Worm (Caenorhabditis elegans) whole organism, L4/young adult: ENCODE data around the gene Y39A1A.3.

Experiments
- W03F9.2 ChIP-seq: fragments of 150-350 bp; optimal IDR thresholded peaks from 2 replicates; lab custom pipeline; 2014; ENCODE audit warnings: missing biosample characterization, missing genetic modification characterization
- dao-5 ChIP-seq: sonication (generic microtip); optimal IDR thresholded peaks from 2 replicates; lab custom pipeline; 2016; ENCODE audit warnings: missing genotype, missing genetic modification characterization, moderate library complexity, missing compliant biosample characterization
- him-1 ChIP-seq: sonication (generic microtip); optimal IDR thresholded peaks from 2 replicates; lab custom pipeline; 2016; ENCODE audit warnings: missing genotype, missing genetic modification reagents, missing genetic modification characterization, missing compliant biosample characterization

Gene Y39A1A.3

DNA sequence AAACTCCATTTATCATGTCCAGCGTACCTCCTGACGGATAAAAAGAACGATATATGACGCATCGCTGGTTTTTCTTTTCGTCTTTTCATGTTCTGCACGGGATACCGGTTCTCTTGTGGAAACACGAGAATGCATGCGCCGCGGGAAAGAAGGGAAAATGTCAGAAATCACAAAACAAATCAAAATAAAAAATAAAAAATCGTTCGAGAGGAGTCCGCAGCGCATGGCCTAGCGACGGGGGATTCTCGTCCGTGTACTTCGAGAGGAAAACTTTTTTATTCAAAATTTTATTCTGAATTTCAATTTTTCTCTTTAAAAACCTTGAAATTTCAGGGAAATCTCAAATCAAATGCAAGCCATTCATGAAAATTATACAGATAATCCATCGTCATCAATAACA lies 24.9 kb upstream of the Y39A1A.3 start, which contains the start of the genes lron-10 and hpr-9:
TSS of gene lron-10 (minus strand) at position 162 of the 400 bp plus-strand sequence.
TSS of gene hpr-9 (plus strand) at position 344 of the 400 bp plus-strand sequence.
- TF ChIP-seq W03F9.2 (tag; lab: Kevin White, UChicago), result peak; percentile 78
- TF ChIP-seq dao-5 (tag; lab: Kevin White, UChicago), result no peak
- peak; percentile 78 for TF ChIP-seq him-1 (tag; lab: Kevin White, UChicago)

DNA sequence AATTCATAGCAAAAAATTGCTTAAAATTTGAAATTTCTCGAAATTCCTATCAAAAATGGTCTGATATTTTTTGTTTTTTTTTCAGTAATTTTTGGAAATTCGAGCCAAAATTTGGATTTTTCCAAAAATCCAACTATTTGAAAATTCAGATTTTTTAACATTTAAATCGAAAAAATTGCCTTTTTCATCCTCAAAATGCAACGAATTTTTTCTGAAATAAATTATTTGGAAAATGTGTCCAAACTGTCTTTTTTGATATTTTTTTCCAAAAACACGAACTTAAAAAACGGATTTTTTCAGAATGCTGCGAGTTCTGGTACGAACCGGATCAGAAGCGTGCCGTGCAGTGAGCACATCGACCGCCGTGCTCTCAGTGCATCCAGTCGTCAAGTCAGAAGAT lies 18.9 kb upstream of the Y39A1A.3 start, which contains the start of gene mrpl-22:
TSS of gene mrpl-22 (plus strand) at position 301 of the 400 bp plus-strand sequence.
- TF ChIP-seq W03F9.2 (tag; lab: Kevin White, UChicago) (no peak), him-1 (tag; lab: Kevin White, UChicago) (no peak), dao-5 (tag; lab: Kevin White, UChicago) (no peak)

DNA sequence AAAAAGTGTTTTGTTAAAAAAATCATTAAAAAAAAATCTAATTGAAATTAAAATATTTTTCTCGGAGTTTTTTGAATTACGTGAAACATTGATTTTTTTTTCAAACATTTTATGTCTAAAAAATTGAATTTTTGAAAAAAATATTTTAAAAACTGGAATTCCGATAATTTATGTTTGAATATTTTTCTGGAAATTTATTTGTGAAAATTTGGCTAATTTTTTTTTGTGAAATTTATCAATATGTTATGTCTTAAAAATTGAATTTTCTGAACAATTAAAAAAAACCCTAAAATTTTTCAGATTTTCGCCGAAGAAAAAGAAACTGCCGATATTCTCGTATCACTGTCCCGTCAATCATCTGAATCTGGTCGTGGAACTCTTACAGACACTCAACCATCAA lies 16.0 kb upstream of the Y39A1A.3 start, which contains the start of gene Y39A1A.24:
TSS of gene Y39A1A.24 (plus strand) at position 301 of the 400 bp plus-strand sequence.
- no peak for TF ChIP-seq W03F9.2 (tag; lab: Kevin White, UChicago)
- no peak for TF ChIP-seq him-1 (tag; lab: Kevin White, UChicago)
- TF ChIP-seq dao-5 (tag; lab: Kevin White, UChicago), result no peak

DNA sequence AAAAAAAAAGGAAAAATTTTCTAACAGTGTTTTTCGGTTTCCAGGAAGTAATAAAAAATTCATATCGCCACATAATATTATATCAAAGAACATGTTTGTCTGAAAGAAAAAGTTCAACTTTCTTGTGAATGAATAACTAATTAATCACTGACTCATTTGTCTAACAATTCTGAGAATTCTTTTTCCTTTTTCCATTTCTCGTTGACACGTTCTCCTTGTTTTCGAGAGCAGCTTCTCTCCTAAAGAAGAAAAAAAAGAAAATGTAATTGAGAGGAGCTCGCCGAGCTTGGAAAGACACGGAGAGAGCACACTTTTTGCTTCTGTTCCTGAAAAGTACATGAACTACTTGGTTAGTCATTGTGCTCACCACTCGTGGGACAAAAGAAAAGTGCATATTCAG lies 11.9 kb upstream of the Y39A1A.3 start:
- TF ChIP-seq W03F9.2 (tag; lab: Kevin White, UChicago) (no peak), dao-5 (tag; lab: Kevin White, UChicago) (no peak), him-1 (tag; lab: Kevin White, UChicago) (no peak)

DNA sequence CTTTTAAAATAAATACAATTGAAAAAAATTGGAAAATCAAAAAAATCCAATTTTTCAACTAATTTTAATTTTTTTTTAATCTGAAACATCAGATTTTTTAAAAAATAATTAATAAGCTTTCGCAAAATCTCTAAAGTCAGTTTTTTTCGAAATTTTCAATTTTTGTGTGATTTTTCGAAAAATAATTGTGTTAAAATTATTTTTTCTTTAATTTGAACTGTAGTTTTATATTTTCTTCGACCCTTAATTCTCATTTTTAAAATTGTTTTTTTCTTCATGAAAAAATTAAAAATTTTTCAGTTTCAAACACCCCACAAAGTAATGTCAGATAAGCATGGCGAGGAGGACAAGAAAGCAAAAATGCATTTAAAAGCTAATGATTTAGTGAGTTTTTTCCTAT lies 8.8 kb upstream of the Y39A1A.3 start, which contains the start of gene rabx-5:
TSS of gene rabx-5 (plus strand) at position 301 of the 400 bp plus-strand sequence.
- no peak for TF ChIP-seq dao-5 (tag; lab: Kevin White, UChicago)
- no peak for TF ChIP-seq W03F9.2 (tag; lab: Kevin White, UChicago)
- no peak for TF ChIP-seq him-1 (tag; lab: Kevin White, UChicago)

DNA sequence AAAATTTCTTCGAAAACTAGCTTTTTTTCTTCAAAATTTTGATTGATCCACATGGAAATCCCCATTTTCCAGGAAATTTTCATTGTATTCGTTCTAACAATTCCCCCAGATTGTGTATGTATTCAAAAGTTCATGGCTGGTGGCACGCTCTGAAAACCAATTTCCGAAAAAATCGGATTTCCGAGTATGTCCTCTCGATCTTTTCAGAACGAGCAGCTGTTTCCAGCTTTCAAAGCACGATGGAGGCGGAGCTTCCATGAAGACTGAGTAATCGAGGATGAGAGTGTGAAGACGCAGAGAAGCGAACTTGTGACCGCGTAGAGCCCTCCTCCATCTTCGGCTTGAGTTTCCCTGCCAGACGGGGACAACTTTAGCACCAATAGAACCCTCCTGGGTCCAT lies 8.0 kb upstream of the Y39A1A.3 start:
- no peak for TF ChIP-seq dao-5 (tag; lab: Kevin White, UChicago)

DNA sequence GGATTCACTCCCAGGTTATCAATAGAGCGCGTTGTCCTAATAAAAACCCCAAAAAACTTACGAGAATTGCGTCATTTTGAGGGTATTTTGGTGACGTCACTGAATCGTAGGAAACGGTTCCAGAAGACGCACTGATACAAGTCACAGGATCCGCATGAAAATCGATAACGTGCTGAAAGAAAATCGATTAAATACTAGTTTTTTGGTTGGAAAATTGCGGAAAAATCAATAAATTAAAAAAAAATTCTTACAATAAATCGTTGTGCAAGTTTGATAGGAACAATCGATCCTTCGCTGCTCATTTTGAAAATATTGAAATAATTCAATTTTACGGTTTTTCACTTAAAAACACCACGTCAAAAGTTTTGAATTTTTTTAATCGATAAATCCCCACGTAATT lies 7.0 kb upstream of the Y39A1A.3 start, which contains the start of gene Y39A1A.2:
TSS of gene Y39A1A.2 (minus strand) at position 319 of the 400 bp plus-strand sequence.
- TF ChIP-seq him-1 (tag; lab: Kevin White, UChicago), result no peak
- TF ChIP-seq W03F9.2 (tag; lab: Kevin White, UChicago), result no peak
- no peak for TF ChIP-seq dao-5 (tag; lab: Kevin White, UChicago)

DNA sequence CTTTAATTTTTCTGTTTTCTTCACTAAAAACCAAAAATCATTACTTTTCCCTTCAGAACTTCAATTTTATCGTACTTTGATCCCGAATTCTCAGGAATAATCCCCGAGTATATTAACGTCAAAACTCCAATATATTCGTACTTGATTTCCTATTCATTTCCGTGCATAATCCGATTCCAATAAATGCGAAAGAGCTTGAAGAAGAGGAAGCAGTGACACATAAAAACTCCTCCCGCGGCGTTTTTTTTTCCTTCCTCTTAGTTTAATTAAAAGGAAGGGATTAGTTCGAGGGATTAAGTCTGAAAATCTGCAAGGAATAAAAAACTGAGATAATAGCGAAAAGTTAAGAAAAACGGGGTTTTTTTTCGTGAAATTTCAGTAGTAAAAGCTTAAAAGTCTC lies 4.6 kb upstream of the Y39A1A.3 start:
- no peak for TF ChIP-seq him-1 (tag; lab: Kevin White, UChicago)
- no peak for TF ChIP-seq dao-5 (tag; lab: Kevin White, UChicago)
- no peak for TF ChIP-seq W03F9.2 (tag; lab: Kevin White, UChicago)

DNA sequence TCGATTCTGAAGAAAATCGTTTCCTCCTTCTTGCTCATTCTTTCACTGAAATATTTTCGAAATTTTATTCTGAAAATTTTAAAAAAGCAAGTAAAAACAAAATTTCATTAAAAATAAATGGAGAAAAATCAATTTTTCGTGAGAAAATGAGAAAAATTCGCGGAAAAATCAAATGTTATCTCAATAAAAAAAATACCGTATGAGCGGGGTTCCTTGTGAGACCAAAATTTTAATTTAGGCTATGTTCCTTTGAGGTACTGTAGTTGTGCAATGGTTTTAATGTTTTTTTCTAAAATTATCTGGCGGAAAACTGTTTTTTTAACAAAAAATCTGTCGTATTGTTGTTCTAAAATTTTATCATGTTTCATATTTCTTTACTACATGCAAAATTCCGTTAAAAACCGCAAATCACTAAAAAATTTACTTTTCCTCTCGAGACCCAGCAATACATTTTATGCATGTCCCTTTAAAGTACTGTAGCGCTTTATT lies 3.9 kb upstream of the Y39A1A.3 start, which contains the start of gene epg-6:
TSS of gene epg-6 (minus strand) at position 51 of the 489 bp plus-strand sequence.
- TF ChIP-seq W03F9.2 (tag; lab: Kevin White, UChicago) (peak; percentile 7), dao-5 (tag; lab: Kevin White, UChicago) (no peak), him-1 (tag; lab: Kevin White, UChicago) (no peak)

DNA sequence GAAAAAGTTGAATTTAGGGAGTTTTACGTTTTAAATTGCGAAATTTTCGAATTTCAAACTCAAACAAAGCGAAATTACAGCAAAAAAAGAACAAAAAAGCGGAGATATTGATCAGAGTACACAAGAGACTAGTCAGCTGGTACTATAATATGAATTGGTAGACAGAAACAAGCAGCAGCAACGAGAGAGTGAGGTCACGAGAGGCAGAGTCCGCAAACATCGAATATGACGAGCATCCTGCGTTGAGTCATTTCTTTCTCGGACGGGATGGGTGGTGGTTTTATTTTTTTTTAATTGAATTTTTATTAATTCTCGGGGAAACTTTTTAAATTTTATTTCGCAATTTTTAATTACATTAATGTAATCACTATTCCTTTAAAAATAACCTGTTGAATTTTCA lies 3.4 kb upstream of the Y39A1A.3 start:
- TF ChIP-seq dao-5 (tag; lab: Kevin White, UChicago) (no peak), W03F9.2 (tag; lab: Kevin White, UChicago) (peak; percentile 87)

DNA sequence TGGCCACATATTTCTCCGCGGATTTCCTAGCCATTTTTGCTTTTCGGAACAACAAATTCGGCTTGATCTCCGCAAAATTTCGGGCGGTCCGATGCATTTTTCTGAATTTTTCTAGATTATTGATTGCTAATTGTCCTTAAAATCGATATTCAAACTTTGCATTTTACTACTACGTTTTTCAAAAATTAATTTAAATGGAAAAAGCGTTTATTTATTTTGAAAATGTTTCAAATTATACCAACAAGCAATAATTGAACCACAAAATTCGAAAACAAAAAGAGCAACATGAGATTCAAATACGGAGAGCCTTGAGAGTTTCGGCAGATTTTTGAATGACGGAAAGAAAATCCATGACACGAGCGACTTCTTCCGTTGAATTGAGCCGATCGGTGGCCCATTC lies 1.2 kb downstream of the Y39A1A.3 start, which contains the start of gene Y45F3A.9:
TSS of gene Y45F3A.9 (minus strand) at position 101 of the 400 bp plus-strand sequence.
- TF ChIP-seq W03F9.2 (tag; lab: Kevin White, UChicago), result no peak
- TF ChIP-seq him-1 (tag; lab: Kevin White, UChicago), result no peak
- no peak for TF ChIP-seq dao-5 (tag; lab: Kevin White, UChicago)

DNA sequence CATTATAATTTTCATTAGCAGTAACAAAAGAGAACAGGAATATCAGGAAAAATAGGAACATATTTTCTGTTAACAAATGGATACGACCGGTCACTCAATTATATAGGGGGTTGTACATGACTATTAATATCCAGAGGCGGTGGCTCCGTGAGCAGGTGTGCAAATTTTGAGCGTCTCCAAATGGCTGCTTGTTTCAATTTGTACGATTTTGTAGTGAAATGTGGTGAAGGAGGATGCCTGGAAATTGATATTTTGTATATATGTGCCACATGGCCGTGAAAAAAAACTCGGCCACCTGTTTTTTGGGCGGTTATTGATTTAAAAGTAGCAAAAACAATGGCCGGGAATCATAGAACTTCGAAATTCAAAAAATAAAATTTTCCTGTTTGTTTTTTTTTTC lies 3.6 kb downstream of the Y39A1A.3 start, which contains the start of gene Y45F3A.8:
TSS of gene Y45F3A.8 (minus strand) at position 101 of the 400 bp plus-strand sequence.
- TF ChIP-seq him-1 (tag; lab: Kevin White, UChicago) (no peak), dao-5 (tag; lab: Kevin White, UChicago) (no peak), W03F9.2 (tag; lab: Kevin White, UChicago) (no peak)

DNA sequence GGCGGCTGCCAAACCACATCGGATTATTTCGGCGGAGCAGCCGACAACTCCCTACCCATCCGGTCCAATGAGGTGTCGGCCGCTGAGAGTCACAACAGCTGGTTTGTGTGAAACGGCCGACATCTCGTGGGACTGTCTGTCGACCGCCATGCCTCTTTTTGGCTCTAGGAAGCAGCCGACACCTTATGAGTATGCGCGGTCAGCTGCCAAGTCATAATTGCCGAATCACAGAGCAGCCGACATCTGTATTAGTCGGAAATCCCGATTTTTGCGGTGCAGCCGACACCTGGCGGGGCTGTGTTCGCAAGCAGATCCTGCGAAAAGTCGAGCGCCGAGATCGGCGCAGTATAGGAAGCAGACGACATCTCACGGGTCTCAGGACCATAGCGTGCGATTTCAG lies 4.2 kb downstream of the Y39A1A.3 start:
- TF ChIP-seq W03F9.2 (tag; lab: Kevin White, UChicago) (no peak), dao-5 (tag; lab: Kevin White, UChicago) (no peak), him-1 (tag; lab: Kevin White, UChicago) (no peak)

DNA sequence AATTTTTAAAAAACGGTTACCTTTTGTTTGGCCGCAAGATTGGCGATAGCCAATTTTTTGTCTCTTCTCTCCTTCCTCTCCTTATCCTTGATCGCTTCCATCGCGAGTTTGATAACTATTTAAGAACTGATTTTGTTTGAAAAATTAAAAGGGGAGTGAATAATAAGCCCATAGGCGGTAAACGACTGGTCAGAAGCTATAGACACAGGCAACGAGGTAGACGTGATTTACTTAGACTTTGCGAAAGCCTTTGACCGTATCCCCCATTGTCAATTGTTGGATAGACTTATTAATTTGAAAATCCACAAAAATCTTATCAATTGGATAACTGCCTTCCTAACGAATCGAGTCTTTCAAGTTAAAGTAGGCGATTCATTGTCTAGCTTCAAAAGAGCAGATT lies 10.0 kb downstream of the Y39A1A.3 start, which contains the start of gene Y45F3A.5:
TSS of gene Y45F3A.5 (minus strand) at position 101 of the 400 bp plus-strand sequence.
- TF ChIP-seq dao-5 (tag; lab: Kevin White, UChicago) (no peak), W03F9.2 (tag; lab: Kevin White, UChicago) (no peak), him-1 (tag; lab: Kevin White, UChicago) (no peak)
